Fruit fly (Drosophila melanogaster) whole organism, prepupa: ENCODE results near the gene CG8838.

ENCODE experiments used
- CG10631 ChIP-seq: fragments of 200-800 bp; sonication (Bioruptor generic); optimal IDR thresholded peaks from 2 replicates; lab custom pipeline; 2016; ENCODE audit warnings: missing biosample characterization, missing genetic modification characterization
- CG11294 ChIP-seq: fragments of 200-800 bp; sonication (Bioruptor generic); IDR thresholded peaks from 2 replicates; pipeline ENCODE4 v1.3.6; 2022; ENCODE audit warnings: missing biosample characterization, missing genetic modification characterization
- CG11762 ChIP-seq: fragments of 200-800 bp; sonication (Bioruptor generic); optimal IDR thresholded peaks from 3 replicates; lab custom pipeline; 2016; ENCODE audit warnings: missing biosample characterization, missing genetic modification characterization; ENCODE audit not compliant: insufficient read depth
- CG11902 ChIP-seq: fragments of 200-800 bp; sonication (Bioruptor generic); optimal IDR thresholded peaks from 3 replicates; lab custom pipeline; 2016; ENCODE audit warnings: missing biosample characterization, missing genetic modification characterization
- CG15336 ChIP-seq: fragments of 200-800 bp; sonication (Bioruptor generic); IDR thresholded peaks from 2 replicates; pipeline ENCODE4 v1.3.6; 2022; ENCODE audit warnings: missing biosample characterization, missing genetic modification characterization
- CG1621 ChIP-seq: fragments of 200-800 bp; sonication (Bioruptor generic); optimal IDR thresholded peaks from 3 replicates; lab custom pipeline; 2018; ENCODE audit warnings: missing biosample characterization, mild to moderate bottlenecking, missing genetic modification characterization
- CG3032 ChIP-seq: fragments of 200-800 bp; optimal IDR thresholded peaks from 2 replicates; lab custom pipeline; 2019; ENCODE audit warnings: missing biosample characterization, mild to moderate bottlenecking, missing genetic modification characterization, moderate library complexity
- CG32006 ChIP-seq: fragments of 200-800 bp; sonication (Bioruptor generic); optimal IDR thresholded peaks from 3 replicates; lab custom pipeline; 2017; ENCODE audit warnings: missing biosample characterization, mild to moderate bottlenecking, missing genetic modification characterization
- CG34406 ChIP-seq: fragments of 200-800 bp; sonication (Bioruptor generic); optimal IDR thresholded peaks from 3 replicates; lab custom pipeline; 2016; ENCODE audit warnings: missing biosample characterization, missing genetic modification characterization
- CG4318 ChIP-seq: fragments of 200-800 bp; sonication (Bioruptor generic); optimal IDR thresholded peaks from 3 replicates; lab custom pipeline; 2017; ENCODE audit warnings: missing biosample characterization, mild to moderate bottlenecking, missing genetic modification characterization
- CG6276 ChIP-seq: fragments of 200-800 bp; sonication (Bioruptor generic); optimal IDR thresholded peaks from 2 replicates; lab custom pipeline; 2017; ENCODE audit warnings: missing biosample characterization, mild to moderate bottlenecking, missing genetic modification characterization
- CG6792 ChIP-seq: fragments of 200-800 bp; sonication (Bioruptor generic); optimal IDR thresholded peaks from 3 replicates; lab custom pipeline; 2016; ENCODE audit warnings: missing biosample characterization, missing genetic modification characterization
- CG6808 ChIP-seq: fragments of 200-800 bp; sonication (Bioruptor generic); optimal IDR thresholded peaks from 3 replicates; lab custom pipeline; 2017; ENCODE audit warnings: missing biosample characterization, missing genetic modification characterization, mild to moderate bottlenecking, moderate library complexity, missing genetic modification reagents
- CG6854 ChIP-seq: fragments of 200-800 bp; sonication (Bioruptor generic); optimal IDR thresholded peaks from 2 replicates; lab custom pipeline; 2017; ENCODE audit warnings: missing biosample characterization, mild to moderate bottlenecking, missing genetic modification characterization
- CG7368 ChIP-seq: fragments of 200-800 bp; sonication (Bioruptor generic); optimal IDR thresholded peaks from 3 replicates; lab custom pipeline; 2016; ENCODE audit warnings: missing biosample characterization, missing genetic modification characterization
- Eip78C ChIP-seq: fragments of 200-800 bp; sonication (Bioruptor generic); peaks from one replicate; lab custom pipeline; 2016; ENCODE audit warnings: missing biosample characterization, missing genetic modification characterization
- Eip93F ChIP-seq: fragments of 200-800 bp; sonication (Bioruptor generic); optimal IDR thresholded peaks from 2 replicates; lab custom pipeline; 2016; ENCODE audit warnings: missing biosample characterization, mild to moderate bottlenecking, missing genetic modification characterization
- Ets21C ChIP-seq: fragments of 200-800 bp; sonication (Bioruptor generic); optimal IDR thresholded peaks from 3 replicates; lab custom pipeline; 2016; ENCODE audit warnings: missing biosample characterization, missing genetic modification characterization
- Ets96B ChIP-seq: fragments of 200-800 bp; optimal IDR thresholded peaks from 2 replicates; lab custom pipeline; 2019; ENCODE audit warnings: missing biosample characterization, mild to moderate bottlenecking, missing genetic modification characterization, moderate library complexity
- Gug ChIP-seq: fragments of 200-800 bp; sonication (Bioruptor generic); IDR thresholded peaks from 2 replicates; pipeline ENCODE4 v1.3.6; 2022; ENCODE audit warnings: missing biosample characterization, missing genetic modification characterization
- Hr39 ChIP-seq: fragments of 200-800 bp; sonication (Bioruptor generic); optimal IDR thresholded peaks from 2 replicates; lab custom pipeline; 2016; ENCODE audit warnings: missing biosample characterization, missing genetic modification characterization
- Hr4 ChIP-seq: fragments of 200-800 bp; sonication (Bioruptor generic); optimal IDR thresholded peaks from 3 replicates; lab custom pipeline; 2016; ENCODE audit warnings: missing biosample characterization, missing genetic modification characterization
- Met ChIP-seq: fragments of 200-800 bp; sonication (Bioruptor generic); optimal IDR thresholded peaks from 3 replicates; lab custom pipeline; 2016; ENCODE audit warnings: missing biosample characterization, missing genetic modification characterization
- Sox102F ChIP-seq: fragments of 200-800 bp; sonication (Bioruptor generic); optimal IDR thresholded peaks from 2 replicates; lab custom pipeline; 2016; ENCODE audit warnings: missing biosample characterization, mild to moderate bottlenecking, missing genetic modification characterization
- Sox15 ChIP-seq: fragments of 200-800 bp; sonication (Bioruptor generic); optimal IDR thresholded peaks from 3 replicates; lab custom pipeline; 2016; ENCODE audit warnings: missing biosample characterization, missing genetic modification characterization
- acj6 ChIP-seq: fragments of 200-800 bp; sonication (Bioruptor generic); optimal IDR thresholded peaks from 3 replicates; lab custom pipeline; 2016; ENCODE audit warnings: missing biosample characterization, missing genetic modification characterization
- dac ChIP-seq: fragments of 200-800 bp; sonication (Bioruptor generic); optimal IDR thresholded peaks from 2 replicates; lab custom pipeline; 2017; ENCODE audit warnings: missing biosample characterization, mild to moderate bottlenecking, missing genetic modification characterization
- eg ChIP-seq: fragments of 200-800 bp; sonication (Bioruptor generic); IDR thresholded peaks from 3 replicates; pipeline ENCODE4 v1.3.6; 2022; ENCODE audit warnings: missing biosample characterization, missing genetic modification characterization
- esn ChIP-seq: fragments of 200-800 bp; sonication (Bioruptor generic); optimal IDR thresholded peaks from 2 replicates; lab custom pipeline; 2016; ENCODE audit warnings: missing biosample characterization, mild to moderate bottlenecking, missing genetic modification characterization, moderate library complexity
- fd85E ChIP-seq: fragments of 200-800 bp; sonication (Bioruptor generic); optimal IDR thresholded peaks from 3 replicates; lab custom pipeline; 2016; ENCODE audit warnings: missing biosample characterization, missing genetic modification characterization
- fkh ChIP-seq: fragments of 200-800 bp; sonication (Bioruptor generic); optimal IDR thresholded peaks from 3 replicates; lab custom pipeline; 2017; ENCODE audit warnings: missing biosample characterization, mild to moderate bottlenecking, missing genetic modification characterization, moderate library complexity
- lz ChIP-seq: fragments of 200-800 bp; sonication (Bioruptor generic); optimal IDR thresholded peaks from 3 replicates; lab custom pipeline; 2016; ENCODE audit warnings: missing biosample characterization, missing genetic modification characterization
- net ChIP-seq: fragments of 200-800 bp; sonication (Bioruptor generic); optimal IDR thresholded peaks from 3 replicates; lab custom pipeline; 2016; ENCODE audit warnings: missing biosample characterization, missing genetic modification characterization
- pdm3 ChIP-seq: fragments of 200-800 bp; sonication (Bioruptor generic); optimal IDR thresholded peaks from 3 replicates; lab custom pipeline; 2016; ENCODE audit warnings: missing biosample characterization, missing genetic modification characterization
- salr ChIP-seq, 2 experiments: fragments of 200-800 bp; sonication (Bioruptor generic); optimal IDR thresholded peaks; 3 replicates each; lab custom pipeline; 2016 to 2018; ENCODE audit warnings: missing biosample characterization in 2 of 2, missing genetic modification characterization in 2 of 2, mild to moderate bottlenecking in 1 of 2
- svp ChIP-seq: fragments of 200-800 bp; sonication (Bioruptor generic); peaks from one replicate; lab custom pipeline; 2016; ENCODE audit warnings: missing biosample characterization, missing genetic modification characterization
- vri ChIP-seq: fragments of 200-800 bp; sonication (Bioruptor generic); optimal IDR thresholded peaks from 3 replicates; lab custom pipeline; 2016; ENCODE audit warnings: missing biosample characterization, mild to moderate bottlenecking, missing genetic modification characterization

The CG8838 gene

DNA sequence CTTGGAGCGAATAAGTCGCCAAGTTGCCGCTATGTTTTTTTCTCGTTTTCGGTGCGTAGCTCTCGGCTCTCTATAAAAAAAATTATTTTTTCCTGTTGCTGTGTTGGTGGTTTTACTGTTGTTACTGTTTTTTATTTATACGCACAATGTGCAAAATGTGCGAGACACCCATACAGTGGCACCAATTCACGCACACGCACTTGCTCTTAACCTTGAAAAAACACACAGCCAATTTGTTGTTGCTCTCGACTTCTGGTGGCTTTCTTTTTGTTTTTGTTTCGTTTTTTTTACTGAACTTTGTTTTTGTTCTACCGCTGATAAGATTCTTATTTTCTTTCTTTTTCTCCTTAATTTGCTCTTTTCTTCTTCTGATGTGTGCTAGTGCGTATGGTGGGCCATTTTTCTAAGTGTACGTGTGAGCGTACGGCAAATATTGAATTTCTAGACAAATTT is 1.2 kb upstream of the CG8838 start (continued):
- TF ChIP-seq acj6 (GFP tag; lab: Kevin White, UChicago): peak; percentile 21
- TF ChIP-seq net: peak; percentile 73
- TF ChIP-seq Ets96B (tag; lab: Kevin White, UChicago): peak; percentile 90
- TF ChIP-seq CG6276 (GFP tag; lab: Kevin White, UChicago): peak; percentile 58
- no peak for TF ChIP-seq Eip93F (GFP tag; lab: Kevin White, UChicago)
- no peak for TF ChIP-seq esn (GFP tag; lab: Kevin White, UChicago)
- peak; percentile 35 for TF ChIP-seq CG4318
- no peak for TF ChIP-seq Hr39
- peak; percentile 7 for TF ChIP-seq lz (GFP tag; lab: Kevin White, UChicago)
- peak; percentile 81 for TF ChIP-seq CG1621 (tag; lab: Kevin White, UChicago)
- TF ChIP-seq CG11762: peak; percentile 58
- TF ChIP-seq vri (GFP tag; lab: Kevin White, UChicago): no peak
- peak; percentile 51 to 56 for TF ChIP-seq salr (GFP tag; optimal IDR thresholded peaks at IDR 0.05; lab: Kevin White, UChicago)
- TF ChIP-seq Ets21C (GFP tag; lab: Kevin White, UChicago): no peak
- no peak for TF ChIP-seq Gug (GFP tag; lab: Robert Waterston, UW)
- no peak for TF ChIP-seq CG11902 (GFP tag; lab: Kevin White, UChicago)
- peak; percentile 63 for TF ChIP-seq CG15336 (GFP tag; lab: Robert Waterston, UW)
- peak; percentile 31 for TF ChIP-seq CG6792
- TF ChIP-seq CG34406 (GFP tag; lab: Kevin White, UChicago): no peak
- peak; percentile 78 for TF ChIP-seq CG3032
- peak; percentile 31 for TF ChIP-seq dac (GFP tag; lab: Kevin White, UChicago)

DNA sequence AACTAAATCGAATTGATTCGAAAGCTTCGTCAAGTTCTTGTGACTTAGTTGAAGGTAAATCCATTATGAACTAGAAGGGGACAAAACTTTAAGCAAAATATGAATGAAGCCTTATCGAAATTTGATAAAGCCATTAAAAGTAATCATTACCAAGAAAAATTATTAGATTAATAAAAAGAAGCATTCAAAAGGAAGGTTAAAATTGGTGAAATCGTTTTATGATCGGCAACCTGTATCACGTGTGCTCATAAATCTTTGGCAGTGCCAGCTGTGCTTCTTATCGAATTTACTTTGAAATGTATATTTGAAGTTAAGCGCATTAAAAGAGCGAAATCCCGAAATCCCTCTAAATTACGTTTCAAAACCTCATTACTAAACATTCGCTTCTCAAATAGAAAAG is 4.4 kb downstream of the CG8838 start:
- TF ChIP-seq CG1621 (tag; lab: Kevin White, UChicago): no peak
- no peak for TF ChIP-seq CG32006 (GFP tag; lab: Kevin White, UChicago)
- TF ChIP-seq Gug (GFP tag; lab: Robert Waterston, UW): no peak
- no peak for TF ChIP-seq eg (GFP tag; lab: Robert Waterston, UW)
- TF ChIP-seq Eip93F (GFP tag; lab: Kevin White, UChicago): no peak
- TF ChIP-seq CG10631: no peak
- TF ChIP-seq salr (GFP tag; optimal IDR thresholded peaks at IDR 0.05; lab: Kevin White, UChicago): no peak
- no peak for TF ChIP-seq lz (GFP tag; lab: Kevin White, UChicago)

DNA sequence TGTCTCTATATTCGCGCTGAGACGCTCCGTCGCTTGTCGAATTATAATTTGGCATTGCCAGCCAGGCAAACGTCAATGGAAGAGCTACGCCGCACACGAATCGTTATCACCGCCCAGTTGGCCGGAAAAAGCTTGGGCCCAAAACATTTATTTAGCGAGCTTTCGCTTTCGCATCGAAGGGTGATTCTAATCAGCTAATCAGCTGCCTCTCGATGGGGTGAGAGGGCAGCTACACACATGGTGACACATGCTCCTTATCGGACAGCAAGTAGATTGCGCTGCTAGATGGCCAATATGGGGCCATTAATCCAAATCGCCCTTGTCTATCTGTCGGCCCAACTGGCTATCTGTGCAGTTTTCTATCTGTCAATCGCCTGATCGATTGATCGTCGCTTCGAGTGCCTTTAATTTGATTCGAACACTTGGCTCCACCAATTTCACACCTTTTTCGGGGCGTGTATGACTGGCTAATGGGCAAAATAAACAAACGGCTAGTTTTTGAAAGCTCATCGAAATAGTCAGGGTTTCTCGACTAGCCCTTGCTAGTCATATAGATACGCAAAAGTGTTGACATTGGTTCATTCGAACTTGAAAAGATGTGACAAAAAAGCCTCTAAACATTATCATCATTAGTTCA is 8.7 kb downstream of the CG8838 start:
- TF ChIP-seq CG1621 (tag; lab: Kevin White, UChicago): no peak
- TF ChIP-seq CG34406 (GFP tag; lab: Kevin White, UChicago): no peak
- TF ChIP-seq fkh (GFP tag; lab: Kevin White, UChicago): peak; percentile 64
- no peak for TF ChIP-seq esn (GFP tag; lab: Kevin White, UChicago)
- TF ChIP-seq net: no peak
- peak; percentile 35 for TF ChIP-seq vri (GFP tag; lab: Kevin White, UChicago)
- no peak for TF ChIP-seq Sox15
- TF ChIP-seq Gug (GFP tag; lab: Robert Waterston, UW): no peak
- no peak for TF ChIP-seq salr (GFP tag; optimal IDR thresholded peaks at IDR 0.05; lab: Kevin White, UChicago)
- TF ChIP-seq Hr4 (GFP tag; lab: Kevin White, UChicago): no peak
- no peak for TF ChIP-seq svp (GFP tag; lab: Kevin White, UChicago)
- TF ChIP-seq Eip78C (GFP tag; lab: Kevin White, UChicago): no peak
- TF ChIP-seq CG11294 (GFP tag; lab: Robert Waterston, UW): no peak

DNA sequence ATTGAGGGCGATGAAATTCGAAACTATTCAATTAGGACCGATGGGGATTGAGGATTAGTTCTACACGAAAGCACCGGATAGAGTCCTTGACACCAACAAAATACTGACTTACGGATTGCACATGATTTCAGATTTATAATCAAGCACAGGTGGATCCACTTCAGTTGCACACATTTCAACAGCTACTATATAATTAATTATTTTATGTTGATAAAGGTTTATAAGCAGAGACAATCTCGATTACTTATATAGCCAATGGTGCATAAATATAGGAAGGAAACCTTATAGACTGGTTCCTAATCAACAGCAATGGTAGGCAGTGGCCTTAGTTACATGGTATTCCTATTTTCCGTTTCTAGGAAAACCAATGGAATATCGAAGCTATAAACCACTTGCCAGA is 11.0 kb downstream of the CG8838 start:
- TF ChIP-seq fkh (GFP tag; lab: Kevin White, UChicago) (no peak), CG6808 (GFP tag; lab: Kevin White, UChicago) (no peak), Ets96B (tag; lab: Kevin White, UChicago) (no peak), CG15336 (GFP tag; lab: Robert Waterston, UW) (no peak), Sox102F (no peak), CG11902 (GFP tag; lab: Kevin White, UChicago) (no peak), CG6854 (no peak), CG7368 (no peak), fd85E (GFP tag; lab: Kevin White, UChicago) (no peak), pdm3 (GFP tag; lab: Kevin White, UChicago) (no peak), Met (GFP tag; lab: Kevin White, UChicago) (no peak), Hr39 (no peak), CG6792 (no peak), net (no peak)
